Worm (Caenorhabditis elegans): Measurements from ENCODE around the gene subs-4.

DNA sequence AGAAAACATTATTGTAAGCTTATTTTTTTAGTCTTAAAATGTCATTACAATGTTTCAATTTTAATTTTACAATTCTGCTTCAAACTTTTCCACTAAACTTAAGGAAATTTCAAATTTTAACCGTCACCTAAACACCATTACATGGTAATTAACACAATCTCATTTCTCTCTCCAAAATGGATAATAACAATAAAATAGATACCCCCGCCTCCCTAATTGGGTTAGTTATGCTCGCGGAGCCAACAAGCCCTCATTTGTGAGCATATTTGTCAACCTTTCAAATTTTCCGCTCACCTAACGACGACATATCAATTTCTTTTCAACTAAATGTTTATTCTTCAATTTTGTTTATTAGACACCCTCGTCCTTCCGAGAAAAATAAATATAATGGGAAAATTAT is 23.7 kb upstream of the subs-4 start:
- TF ChIP-seq pha-4 (tag; optimal IDR thresholded peaks at IDR 0.05) = no peak
- no peak for TF ChIP-seq pros-1 (tag; optimal IDR thresholded peaks at IDR 0.05)
- no peak for TF ChIP-seq nfya-1 (tag; optimal IDR thresholded peaks at IDR 0.05)
- no peak for TF ChIP-seq F13H6.1 (tag; optimal IDR thresholded peaks at IDR 0.05)
- no peak for TF ChIP-seq ceh-9 (tag; optimal IDR thresholded peaks at IDR 0.05)
- no peak for TF ChIP-seq ets-4 (tag; optimal IDR thresholded peaks at IDR 0.05)
- no peak for TF ChIP-seq pqm-1 (tag; optimal IDR thresholded peaks at IDR 0.05)
- no peak for TF ChIP-seq elt-4 (tag; optimal IDR thresholded peaks at IDR 0.05)
